Worm (Caenorhabditis elegans): ENCODE data around the gene dyf-17.

ce11 chrV:19140495-19140894, 13.2 kb downstream of the dyf-17 start, which contains the start of gene cpg-23:
- TF ChIP-seq ztf-11 (tag; optimal IDR thresholded peaks at IDR 0.05) = no peak
- no peak for TF ChIP-seq mep-1 (tag; optimal IDR thresholded peaks at IDR 0.05)
- no peak for TF ChIP-seq sptf-1 (tag; optimal IDR thresholded peaks at IDR 0.05)
- no peak for TF ChIP-seq lsy-2 (tag; optimal IDR thresholded peaks at IDR 0.05)
